Fruit fly (Drosophila melanogaster) whole organism: Measurements from ENCODE around the gene Noc1.

ENCODE experiments used
- CG8478 ChIP-seq: fragments of >200 bp; optimal IDR thresholded peaks from 2 replicates; lab custom pipeline; 2018; ENCODE audit warnings: inconsistent platforms
- Dll ChIP-seq: fragments of >200 bp; optimal IDR thresholded peaks from 2 replicates; lab custom pipeline; 2017
- EcR ChIP-seq, 2 experiments: fragments of >200 bp; optimal IDR thresholded peaks; 2 replicates each; lab custom pipeline; 2017; ENCODE audit warnings: missing biosample characterization in 2 of 2, missing genetic modification characterization in 2 of 2, missing genetic modification reagents in 2 of 2
- usp ChIP-seq: fragments of >200 bp; optimal IDR thresholded peaks from 2 replicates; lab custom pipeline; 2017; ENCODE audit warnings: missing biosample characterization, missing genetic modification characterization, mixed read lengths

DNA sequence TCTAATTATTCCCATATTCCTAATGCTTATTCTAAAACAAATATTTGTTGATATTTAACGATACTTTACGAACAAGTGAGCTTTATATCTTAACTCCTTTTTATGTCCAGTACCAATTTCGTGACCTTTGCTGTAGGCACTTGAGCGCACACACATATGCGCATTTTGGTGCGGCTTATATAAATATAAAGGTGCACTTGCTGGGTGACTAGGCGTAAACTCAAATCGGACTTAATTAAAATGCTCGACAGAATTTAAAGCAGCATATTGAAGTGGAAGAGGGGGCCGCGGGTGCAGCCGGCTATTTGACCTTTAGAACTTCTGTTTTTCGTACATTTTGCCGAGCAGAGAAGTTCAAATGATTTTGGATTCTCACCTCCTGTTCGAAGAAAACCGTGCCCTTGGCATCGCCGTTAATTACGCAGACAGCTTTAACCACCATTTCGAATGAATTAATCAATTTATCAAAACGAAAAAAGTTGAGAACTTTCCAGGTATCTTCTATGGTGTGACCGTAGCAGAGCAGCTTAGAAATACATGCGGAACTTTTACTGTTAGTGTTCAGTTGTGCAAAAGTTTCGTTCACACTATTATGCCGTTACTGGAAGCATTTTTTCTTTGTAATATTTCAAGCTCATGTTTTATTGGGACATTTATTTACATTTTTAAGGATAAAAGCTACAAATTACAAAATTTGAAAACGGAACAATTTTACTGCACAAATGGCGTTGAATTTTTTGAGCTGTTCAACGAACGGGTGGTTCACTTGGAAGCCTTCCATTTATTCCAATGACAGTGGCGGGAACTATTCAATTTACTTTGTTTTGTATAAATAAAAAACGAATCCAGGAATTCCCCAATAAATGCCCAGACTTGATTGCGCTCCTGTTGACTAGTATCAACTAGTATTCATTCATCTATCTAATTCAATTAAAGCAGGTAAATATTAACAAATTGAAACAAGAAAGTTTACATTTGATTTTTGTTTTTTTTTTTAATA lies 38.9 kb downstream of the Noc1 start, which contains the start of gene Sod1:
- no peak for TF ChIP-seq CG8478 (lab: Kevin White, UChicago)
- no peak for TF ChIP-seq usp (GFP tag; lab: Kevin White, UChicago)
- TF ChIP-seq EcR (GFP tag; optimal IDR thresholded peaks at IDR 0.05; lab: Kevin White, UChicago) = no peak
- TF ChIP-seq Dll (lab: Kevin White, UChicago) = no peak
